Fruit fly (Drosophila melanogaster): ENCODE results near the gene Best4.

The Best4 gene

dm6 chr3L:15275469-15276153 is 23.1 kb upstream of the Best4 start:
- TF ChIP-seq CG17801 (GFP tag; optimal IDR thresholded peaks at IDR 0.05; ENCODE audit: partially characterized antibody), result no peak

dm6 chr3L:15281069-15281468 is 17.7 kb upstream of the Best4 start:
- TF ChIP-seq CG17801 (GFP tag; optimal IDR thresholded peaks at IDR 0.05; ENCODE audit: partially characterized antibody), result no peak

- no peak for TF ChIP-seq CG17801 (GFP tag; optimal IDR thresholded peaks at IDR 0.05; ENCODE audit: partially characterized antibody)
Measured at dm6 chr3L:15286948-15287347, 11.8 kb upstream of the Best4 start.

dm6 chr3L:15289257-15289762 is 9.4 kb upstream of the Best4 start:
- no peak for TF ChIP-seq CG17801 (GFP tag; optimal IDR thresholded peaks at IDR 0.05; ENCODE audit: partially characterized antibody)

dm6 chr3L:15302685-15303084 is 3.9 kb downstream of the Best4 start, which contains the start of gene Best3:
Gene Best3 (minus strand): TSS chr3L:15302785.
- no peak for TF ChIP-seq CG17801 (GFP tag; optimal IDR thresholded peaks at IDR 0.05; ENCODE audit: partially characterized antibody)

- no peak for TF ChIP-seq CG17801 (GFP tag; optimal IDR thresholded peaks at IDR 0.05; ENCODE audit: partially characterized antibody)
Measured at dm6 chr3L:15303630-15304029, 4.9 kb downstream of the Best4 start.

dm6 chr3L:15304224-15305035 is 5.7 kb downstream of the Best4 start, which contains the start of gene CG7255:
Gene CG7255 (plus strand): TSS chr3L:15304255.
- TF ChIP-seq CG17801 (GFP tag; optimal IDR thresholded peaks at IDR 0.05; ENCODE audit: partially characterized antibody), result no peak

dm6 chr3L:15305036-15305613 is 6.4 kb downstream of the Best4 start:
- no peak for TF ChIP-seq CG17801 (GFP tag; optimal IDR thresholded peaks at IDR 0.05; ENCODE audit: partially characterized antibody)

- no peak for TF ChIP-seq CG17801 (GFP tag; optimal IDR thresholded peaks at IDR 0.05; ENCODE audit: partially characterized antibody)
Measured at dm6 chr3L:15306447-15306846, 7.7 kb downstream of the Best4 start.

- TF ChIP-seq CG17801 (GFP tag; optimal IDR thresholded peaks at IDR 0.05; ENCODE audit: partially characterized antibody), result no peak
Measured at dm6 chr3L:15311457-15312368, 13.0 kb downstream of the Best4 start.

dm6 chr3L:15314539-15314938 is 15.8 kb downstream of the Best4 start:
- no peak for TF ChIP-seq CG17801 (GFP tag; optimal IDR thresholded peaks at IDR 0.05; ENCODE audit: partially characterized antibody)

dm6 chr3L:15314997-15315396 is 16.2 kb downstream of the Best4 start:
- no peak for TF ChIP-seq CG17801 (GFP tag; optimal IDR thresholded peaks at IDR 0.05; ENCODE audit: partially characterized antibody)

- TF ChIP-seq CG17801 (GFP tag; optimal IDR thresholded peaks at IDR 0.05; ENCODE audit: partially characterized antibody), result no peak
Measured at dm6 chr3L:15315400-15315799, 16.6 kb downstream of the Best4 start.

dm6 chr3L:15320241-15320640 is 21.5 kb downstream of the Best4 start:
- no peak for TF ChIP-seq CG17801 (GFP tag; optimal IDR thresholded peaks at IDR 0.05; ENCODE audit: partially characterized antibody)

dm6 chr3L:15321001-15321438 is 22.3 kb downstream of the Best4 start:
- no peak for TF ChIP-seq CG17801 (GFP tag; optimal IDR thresholded peaks at IDR 0.05; ENCODE audit: partially characterized antibody)
